Worm (Caenorhabditis elegans) whole organism, L3 larva: ENCODE results near the gene ceh-91.

Source experiments
- aly-2 ChIP-seq: fragments of 150-350 bp; optimal IDR thresholded peaks from 2 replicates; lab custom pipeline; 2014; ENCODE audit warnings: missing biosample characterization, missing genetic modification characterization
- elt-1 ChIP-seq: fragments of 150-350 bp; optimal IDR thresholded peaks from 2 replicates; lab custom pipeline; 2014; ENCODE audit warnings: missing biosample characterization, missing genetic modification characterization
- fos-1 ChIP-seq: fragments of 150-350 bp; optimal IDR thresholded peaks from 2 replicates; lab custom pipeline; 2014; ENCODE audit warnings: missing biosample characterization, missing genetic modification characterization
- mml-1 ChIP-seq: fragments of 150-350 bp; sonication (generic microtip); optimal IDR thresholded peaks from 3 replicates; lab custom pipeline; 2014; ENCODE audit warnings: missing biosample characterization, missing genetic modification characterization
- nhr-237 ChIP-seq: fragments of 150-350 bp; optimal IDR thresholded peaks from 2 replicates; lab custom pipeline; 2014; ENCODE audit warnings: missing biosample characterization, missing genetic modification characterization
- nhr-67 ChIP-seq: fragments of 150-350 bp; optimal IDR thresholded peaks from 2 replicates; lab custom pipeline; 2014; ENCODE audit warnings: missing biosample characterization, missing genetic modification characterization
- pqm-1 ChIP-seq: fragments of 150-350 bp; optimal IDR thresholded peaks from 2 replicates; lab custom pipeline; 2017; ENCODE audit warnings: missing biosample characterization, missing genetic modification characterization, inconsistent platforms
- ztf-4 ChIP-seq: fragments of 150-350 bp; optimal IDR thresholded peaks from 2 replicates; lab custom pipeline; 2014; ENCODE audit warnings: missing biosample characterization, missing genetic modification characterization

DNA sequence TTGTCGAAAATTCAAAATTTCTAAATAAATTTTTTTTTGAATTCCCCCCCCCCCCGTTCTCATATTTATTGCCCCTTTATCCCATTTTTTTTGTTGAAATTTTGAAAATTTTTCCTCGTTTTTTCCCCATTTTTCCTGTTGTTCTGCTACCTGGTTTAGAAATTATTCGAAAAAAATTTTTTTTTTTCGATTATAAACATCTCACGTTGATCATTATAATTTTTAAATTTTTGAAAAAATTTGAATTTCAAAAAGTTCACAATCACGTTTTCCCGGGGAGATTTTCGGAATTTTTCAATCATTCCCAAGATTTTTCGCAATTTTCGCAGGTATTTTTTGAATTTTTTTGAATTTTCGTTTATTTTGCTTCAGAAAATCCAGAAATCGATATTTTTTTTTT is 27.6 kb upstream of the ceh-91 start, which contains the start of gene Y66D12A.3:
- TF ChIP-seq ztf-4 (tag; lab: Kevin White, UChicago) = no peak
- TF ChIP-seq aly-2 = no peak
- TF ChIP-seq mml-1 (tag; lab: Kevin White, UChicago) = no peak
- TF ChIP-seq elt-1 = no peak
- no peak for TF ChIP-seq nhr-237 (tag; lab: Kevin White, UChicago)
- TF ChIP-seq fos-1 (tag; lab: Kevin White, UChicago) = no peak
- TF ChIP-seq nhr-67 = no peak
- no peak for TF ChIP-seq pqm-1
